Worm (Caenorhabditis elegans) whole organism, L1 larva: ENCODE results near the gene dph-5.
A peak's percentile ranks its signal among the peaks of the same experiment; 100 is the strongest.

ENCODE experiments used
- C16A3.4 ChIP-seq: fragments of 150-350 bp; optimal IDR thresholded peaks from 2 replicates; lab custom pipeline; 2014; ENCODE audit warnings: missing biosample characterization, missing genetic modification characterization
- Y116A8C.19 ChIP-seq: sonication (generic microtip); optimal IDR thresholded peaks from 2 replicates; lab custom pipeline; 2016; ENCODE audit warnings: missing compliant biosample characterization, missing genetic modification characterization, borderline replicate concordance
- aha-1 ChIP-seq: fragments of 150-350 bp; optimal IDR thresholded peaks from 2 replicates; lab custom pipeline; 2014; ENCODE audit warnings: missing biosample characterization, missing genetic modification characterization
- aly-2 ChIP-seq: fragments of 150-350 bp; optimal IDR thresholded peaks from 2 replicates; lab custom pipeline; 2014; ENCODE audit warnings: missing biosample characterization, missing genetic modification characterization
- ama-1 ChIP-seq: fragments of 150-350 bp; optimal IDR thresholded peaks from 2 replicates; lab custom pipeline; 2014
- blmp-1 ChIP-seq: fragments of 150-350 bp; optimal IDR thresholded peaks from 2 replicates; lab custom pipeline; 2014; ENCODE audit warnings: missing biosample characterization, missing genetic modification characterization
- ceh-63 ChIP-seq: fragments of 200-800 bp; sonication (Bioruptor generic); optimal IDR thresholded peaks from 2 replicates; lab custom pipeline; 2018; ENCODE audit warnings: mild to moderate bottlenecking, missing genetic modification characterization, missing compliant biosample characterization
- ceh-8 ChIP-seq: fragments of 200-800 bp; sonication (Bioruptor generic); optimal IDR thresholded peaks from 2 replicates; lab custom pipeline; 2018; ENCODE audit warnings: mild to moderate bottlenecking, missing genetic modification characterization, moderate library complexity, missing compliant biosample characterization
- ceh-82 ChIP-seq, 3 experiments: fragments of 150-350 bp in 1 of 3; sonication (generic microtip) in 2 of 3; optimal IDR thresholded peaks; 2 replicates each; lab custom pipeline; 2014 to 2017; ENCODE audit warnings: missing biosample characterization in 3 of 3, missing genetic modification characterization in 3 of 3
- ceh-88 ChIP-seq: fragments of 200-800 bp; sonication (Bioruptor generic); IDR thresholded peaks from 2 replicates; pipeline ENCODE4 v1.3.6; 2022; ENCODE audit warnings: missing genetic modification characterization, missing compliant biosample characterization
- ceh-90 ChIP-seq: sonication (generic microtip); optimal IDR thresholded peaks from 2 replicates; lab custom pipeline; 2016; ENCODE audit warnings: missing genetic modification characterization, missing compliant biosample characterization
- ces-1 ChIP-seq: fragments of 150-350 bp; optimal IDR thresholded peaks from 2 replicates; lab custom pipeline; 2014; ENCODE audit warnings: missing biosample characterization, missing genetic modification reagents, missing genetic modification characterization
- dpl-1 ChIP-seq, 3 experiments: fragments of 150-350 bp in 2 of 3; sonication (generic microtip) in 1 of 3; optimal IDR thresholded peaks; 2 replicates each; lab custom pipeline; 2014 to 2017; ENCODE audit warnings: missing biosample characterization in 3 of 3, missing genetic modification characterization in 3 of 3, missing genetic modification reagents in 3 of 3
- dsc-1 ChIP-seq: sonication (generic microtip); optimal IDR thresholded peaks from 2 replicates; lab custom pipeline; 2016; ENCODE audit warnings: mild to moderate bottlenecking, missing genetic modification characterization, missing compliant biosample characterization
- egl-13 ChIP-seq: sonication (generic microtip); optimal IDR thresholded peaks from 2 replicates; lab custom pipeline; 2016; ENCODE audit warnings: missing genotype, missing genetic modification reagents, missing genetic modification characterization, missing compliant biosample characterization
- egl-27 ChIP-seq, 2 experiments: fragments of 150-350 bp in 1 of 2; sonication (generic microtip); optimal IDR thresholded peaks; 3 replicates each; lab custom pipeline; 2017 to 2018; ENCODE audit warnings: missing biosample characterization in 2 of 2, missing genetic modification characterization in 2 of 2, missing genetic modification reagents in 2 of 2
- elt-2 ChIP-seq: sonication (generic microtip); optimal IDR thresholded peaks from 2 replicates; lab custom pipeline; 2016; ENCODE audit warnings: missing genetic modification characterization, mild to moderate bottlenecking, inconsistent platforms, missing compliant biosample characterization, missing genetic modification reagents
- fkh-10 ChIP-seq: sonication (generic microtip); optimal IDR thresholded peaks from 2 replicates; lab custom pipeline; 2017; ENCODE audit warnings: missing biosample characterization, missing genetic modification reagents, missing genetic modification characterization
- fkh-4 ChIP-seq: sonication (generic microtip); optimal IDR thresholded peaks from 2 replicates; lab custom pipeline; 2016; ENCODE audit warnings: missing compliant biosample characterization, missing genetic modification characterization, borderline replicate concordance
- fkh-8 ChIP-seq: sonication (generic microtip); optimal IDR thresholded peaks from 2 replicates; lab custom pipeline; 2016; ENCODE audit warnings: mild to moderate bottlenecking, missing genetic modification characterization, missing compliant biosample characterization
- grh-1 ChIP-seq: fragments of 200-800 bp; sonication (Bioruptor generic); IDR thresholded peaks from 2 replicates; pipeline ENCODE4 v1.3.6; 2022; ENCODE audit warnings: missing genetic modification reagents, missing genetic modification characterization, missing compliant biosample characterization
- hlh-4 ChIP-seq: sonication (generic microtip); optimal IDR thresholded peaks from 2 replicates; lab custom pipeline; 2016; ENCODE audit warnings: mild to moderate bottlenecking, missing genetic modification characterization, missing compliant biosample characterization
- hpl-2 ChIP-seq: fragments of 150-350 bp; optimal IDR thresholded peaks from 2 replicates; lab custom pipeline; 2014; ENCODE audit warnings: missing biosample characterization, missing genetic modification reagents, missing genetic modification characterization
- irx-1 ChIP-seq: sonication (generic microtip); optimal IDR thresholded peaks from 2 replicates; lab custom pipeline; 2016; ENCODE audit warnings: missing genetic modification characterization, missing compliant biosample characterization
- lin-13 ChIP-seq: fragments of 150-350 bp; optimal IDR thresholded peaks from 2 replicates; lab custom pipeline; 2014; ENCODE audit warnings: missing biosample characterization, missing genetic modification reagents, missing genetic modification characterization
- lin-15B ChIP-seq: fragments of 150-350 bp; sonication (generic microtip); optimal IDR thresholded peaks from 3 replicates; lab custom pipeline; 2014; ENCODE audit warnings: missing biosample characterization, missing genetic modification characterization
- lsy-2 ChIP-seq, 2 experiments: fragments of 150-350 bp; optimal IDR thresholded peaks; 2 replicates each; lab custom pipeline; 2014; ENCODE audit warnings: missing biosample characterization in 2 of 2, missing genetic modification characterization in 2 of 2
- mab-9 ChIP-seq: fragments of 200-800 bp; sonication (Bioruptor generic); IDR thresholded peaks from 2 replicates; pipeline ENCODE4 v1.3.6; 2022; ENCODE audit warnings: missing genetic modification reagents, missing genetic modification characterization, missing compliant biosample characterization
- mep-1 ChIP-seq: fragments of 150-350 bp; optimal IDR thresholded peaks from 2 replicates; lab custom pipeline; 2014; ENCODE audit warnings: missing biosample characterization, missing genetic modification characterization
- nhr-19 ChIP-seq: fragments of 200-800 bp; sonication (Bioruptor generic); conservative IDR thresholded peaks from 2 replicates; pipeline ENCODE4 v1.3.6; 2022; ENCODE audit warnings: missing genetic modification characterization, missing compliant biosample characterization
- nhr-47 ChIP-seq: sonication (generic microtip); optimal IDR thresholded peaks from 2 replicates; lab custom pipeline; 2016; ENCODE audit warnings: mild to moderate bottlenecking, missing genetic modification characterization, moderate library complexity, missing compliant biosample characterization
- nhr-76 ChIP-seq: sonication (generic microtip); optimal IDR thresholded peaks from 2 replicates; lab custom pipeline; 2017; ENCODE audit warnings: missing biosample characterization, missing genetic modification characterization
- nhr-77 ChIP-seq: fragments of 150-350 bp; optimal IDR thresholded peaks from 2 replicates; lab custom pipeline; 2014; ENCODE audit warnings: missing biosample characterization, missing genetic modification characterization
- nhr-90 ChIP-seq: sonication (generic microtip); optimal IDR thresholded peaks from 2 replicates; lab custom pipeline; 2016; ENCODE audit warnings: mild to moderate bottlenecking, missing genetic modification characterization, missing compliant biosample characterization; ENCODE audit not compliant: poor library complexity
- pag-3 ChIP-seq: sonication (generic microtip); optimal IDR thresholded peaks from 2 replicates; lab custom pipeline; 2017; ENCODE audit warnings: missing genetic modification characterization, mild to moderate bottlenecking, missing compliant biosample characterization, antibody characterized with exemption, borderline replicate concordance; ENCODE audit not compliant: insufficient read depth
- rnt-1 ChIP-seq: sonication (generic microtip); optimal IDR thresholded peaks from 2 replicates; lab custom pipeline; 2016; ENCODE audit warnings: mild to moderate bottlenecking, missing genetic modification characterization, moderate library complexity, missing compliant biosample characterization
- snpc-4 ChIP-seq: fragments of 150-350 bp; optimal IDR thresholded peaks from 2 replicates; lab custom pipeline; 2014; ENCODE audit warnings: missing biosample characterization, missing genetic modification characterization
- snu-23 ChIP-seq: sonication (generic microtip); optimal IDR thresholded peaks from 2 replicates; lab custom pipeline; 2016; ENCODE audit warnings: missing genetic modification characterization, missing compliant biosample characterization
- sup-37 ChIP-seq: fragments of 200-800 bp; sonication (Bioruptor generic); optimal IDR thresholded peaks from 2 replicates; lab custom pipeline; 2018; ENCODE audit warnings: mild to moderate bottlenecking, missing genetic modification characterization, missing compliant biosample characterization
- tbx-2 ChIP-seq: sonication (generic microtip); optimal IDR thresholded peaks from 2 replicates; lab custom pipeline; 2016; ENCODE audit warnings: missing genetic modification characterization, missing compliant biosample characterization
- unc-130 ChIP-seq: fragments of 150-350 bp; optimal IDR thresholded peaks from 2 replicates; lab custom pipeline; 2017; ENCODE audit warnings: missing biosample characterization, missing genetic modification characterization, inconsistent platforms
- unc-62 ChIP-seq: fragments of 150-350 bp; optimal IDR thresholded peaks from 2 replicates; lab custom pipeline; 2014; ENCODE audit warnings: missing biosample characterization, missing genetic modification reagents, missing genetic modification characterization
- unc-86 ChIP-seq: sonication (generic microtip); optimal IDR thresholded peaks from 2 replicates; lab custom pipeline; 2016; ENCODE audit warnings: missing genetic modification characterization, missing compliant biosample characterization
- vab-15 ChIP-seq: sonication (generic microtip); optimal IDR thresholded peaks from 2 replicates; lab custom pipeline; 2017; ENCODE audit warnings: missing genotype, mild to moderate bottlenecking, missing genetic modification characterization, missing compliant biosample characterization
- xbp-1 ChIP-seq: sonication (generic microtip); optimal IDR thresholded peaks from 2 replicates; lab custom pipeline; 2016; ENCODE audit warnings: missing genetic modification characterization, missing compliant biosample characterization
- zip-4 ChIP-seq: fragments of 200-800 bp; sonication (Bioruptor generic); optimal IDR thresholded peaks from 2 replicates; lab custom pipeline; 2018; ENCODE audit warnings: mild to moderate bottlenecking, missing genetic modification characterization, moderate library complexity, missing compliant biosample characterization
- ztf-11 ChIP-seq, 2 experiments: sonication (generic microtip); optimal IDR thresholded peaks; 2 replicates each; lab custom pipeline; 2016 to 2017; ENCODE audit warnings: missing genetic modification characterization in 2 of 2, missing biosample characterization in 1 of 2, missing compliant biosample characterization in 1 of 2

The dph-5 gene

DNA sequence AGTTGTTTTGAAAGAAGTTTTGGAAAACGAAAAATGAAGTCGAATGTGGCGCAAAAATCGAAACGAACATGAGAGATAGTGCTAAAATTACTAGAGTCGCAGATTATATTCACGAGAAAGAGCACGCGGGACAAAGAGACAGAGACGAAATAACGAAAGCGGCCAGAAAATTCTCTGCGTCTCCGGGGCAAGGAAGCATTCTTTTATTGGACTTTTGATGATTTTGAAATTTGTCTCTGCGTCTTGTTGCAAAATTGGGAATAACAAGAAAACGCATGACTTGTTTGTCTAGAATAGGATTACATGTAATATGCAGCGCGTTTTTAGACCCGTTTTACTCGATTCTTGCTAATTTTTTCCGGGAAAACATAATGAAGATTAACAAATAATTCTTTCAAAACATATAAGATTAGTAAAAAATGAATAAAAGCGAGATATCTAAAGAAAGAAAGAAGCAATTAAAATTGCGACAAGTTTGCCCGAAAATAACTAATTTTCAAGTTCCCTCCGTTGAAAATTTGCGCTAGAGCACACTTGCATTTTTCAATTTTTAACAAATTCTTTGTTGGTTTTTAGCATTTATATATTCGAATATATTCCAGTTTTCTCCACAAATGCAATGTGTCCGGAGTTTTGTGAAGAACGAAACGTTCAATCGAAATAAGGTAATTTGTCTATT, 2.0 kb upstream of the dph-5 start, which contains the start of the genes B0491.6 and pigm-1 (continued):
- TF ChIP-seq xbp-1 (tag; lab: Kevin White, UChicago) (peak; percentile 30), zip-4 (GFP tag; lab: Kevin White, UChicago) (no peak), ceh-8 (GFP tag; lab: Kevin White, UChicago) (peak; percentile 48), grh-1 (GFP tag; lab: Robert Waterston, UW) (no peak), C16A3.4 (tag; lab: Kevin White, UChicago) (peak; percentile 52), hpl-2 (no peak), nhr-76 (tag; lab: Kevin White, UChicago) (no peak), aha-1 (no peak), ceh-82 (tag; optimal IDR thresholded peaks at IDR 0.05; lab: Kevin White, UChicago) (peak; percentile 12 to 45 (median 44)), mab-9 (GFP tag; lab: Robert Waterston, UW) (no peak), pag-3 (no peak), unc-86 (tag; lab: Kevin White, UChicago) (peak; percentile 70), snpc-4 (tag; lab: Kevin White, UChicago) (peak; percentile 52), dsc-1 (tag; lab: Kevin White, UChicago) (peak; percentile 98), ces-1 (GFP tag; lab: Kevin White, UChicago) (no peak), rnt-1 (peak; percentile 29), ceh-63 (no peak), dpl-1 (GFP tag; optimal IDR thresholded peaks at IDR 0.05; lab: Kevin White, UChicago) (peak; percentile 80 to 92 (median 87)), nhr-47 (peak; percentile 89), sup-37 (GFP tag; lab: Kevin White, UChicago) (no peak), unc-130 (peak; percentile 63), lsy-2 (tag; optimal IDR thresholded peaks at IDR 0.05; lab: Kevin White, UChicago) (peak; percentile 48 to 75), fkh-10 (peak; percentile 76), aly-2 (no peak), ztf-11 (tag; optimal IDR thresholded peaks at IDR 0.05; lab: Kevin White, UChicago) (no peak), fkh-8 (tag; lab: Kevin White, UChicago) (peak; percentile 95), blmp-1 (peak; percentile 64), tbx-2 (tag; lab: Kevin White, UChicago) (peak; percentile 49), hlh-4 (no peak), unc-62 (no peak), lin-13 (GFP tag; lab: Kevin White, UChicago) (no peak), ama-1 (lab: Kevin White, UChicago) (no peak), mep-1 (tag; lab: Kevin White, UChicago) (peak; percentile 37), egl-27 (tag; optimal IDR thresholded peaks at IDR 0.05; lab: Kevin White, UChicago) (no peak), elt-2 (tag; lab: Kevin White, UChicago) (peak; percentile 47), Y116A8C.19 (tag; lab: Kevin White, UChicago) (no peak), nhr-77 (peak; percentile 50), vab-15 (tag; lab: Kevin White, UChicago) (no peak), nhr-90 (tag; lab: Kevin White, UChicago) (peak; percentile 52), egl-13 (tag; lab: Kevin White, UChicago) (peak; percentile 71), nhr-19 (GFP tag; lab: Robert Waterston, UW) (peak; percentile 34), fkh-4 (tag; lab: Kevin White, UChicago) (peak; percentile 54), ceh-90 (peak; percentile 6), irx-1 (tag; lab: Kevin White, UChicago) (peak; percentile 62), lin-15B (peak; percentile 12), ceh-88 (GFP tag; lab: Robert Waterston, UW) (no peak; the same call in 1 of the 2 replicates), snu-23 (peak; percentile 80)
- TF ChIP-seq, all 84 proteins: peak for 47
